Worm (Caenorhabditis elegans) whole organism, early embryonic: ENCODE data around the gene F52G3.7.

Experiments used
- B0310.2 ChIP-seq: sonication (generic microtip); optimal IDR thresholded peaks from 2 replicates; lab custom pipeline; 2016; ENCODE audit warnings: mild to moderate bottlenecking, missing genetic modification characterization, missing compliant biosample characterization
- F13C5.2 ChIP-seq: sonication (generic microtip); optimal IDR thresholded peaks from 2 replicates; lab custom pipeline; 2017; ENCODE audit warnings: mild to moderate bottlenecking, missing genetic modification characterization, inconsistent platforms, missing compliant biosample characterization
- aly-1 ChIP-seq: sonication (generic microtip); optimal IDR thresholded peaks from 2 replicates; lab custom pipeline; 2016; ENCODE audit warnings: missing genetic modification characterization, missing compliant biosample characterization
- ama-1 ChIP-seq: fragments of 150-350 bp; optimal IDR thresholded peaks from 2 replicates; lab custom pipeline; 2014
- ceh-13 ChIP-seq: fragments of 200-800 bp; sonication (Bioruptor generic); optimal IDR thresholded peaks from 2 replicates; lab custom pipeline; 2018; ENCODE audit warnings: mild to moderate bottlenecking, missing genetic modification characterization, missing compliant biosample characterization
- ceh-36 ChIP-seq: sonication (generic microtip); optimal IDR thresholded peaks from 2 replicates; lab custom pipeline; 2016; ENCODE audit warnings: missing genetic modification characterization, inconsistent platforms, missing compliant biosample characterization
- ets-7 ChIP-seq: sonication (generic microtip); optimal IDR thresholded peaks from 2 replicates; lab custom pipeline; 2016; ENCODE audit warnings: missing genotype, missing genetic modification characterization, missing compliant biosample characterization
- flt-1 ChIP-seq: fragments of 200-800 bp; sonication (Bioruptor generic); IDR thresholded peaks from 2 replicates; pipeline ENCODE4 v1.3.6; 2022; ENCODE audit warnings: missing genetic modification characterization, missing compliant biosample characterization
- hmbx-1 ChIP-seq: sonication (generic microtip); optimal IDR thresholded peaks from 2 replicates; lab custom pipeline; 2016; ENCODE audit warnings: mild to moderate bottlenecking, missing genetic modification characterization, missing compliant biosample characterization
- hmg-4 ChIP-seq: fragments of 200-800 bp; sonication (Bioruptor generic); optimal IDR thresholded peaks from 2 replicates; lab custom pipeline; 2018; ENCODE audit warnings: mild to moderate bottlenecking, missing genetic modification characterization, missing compliant biosample characterization
- hnd-1 ChIP-seq: sonication (generic microtip); optimal IDR thresholded peaks from 2 replicates; lab custom pipeline; 2016; ENCODE audit warnings: missing genetic modification characterization, missing compliant biosample characterization
- pes-1 ChIP-seq: fragments of 200-800 bp; sonication (Bioruptor generic); IDR thresholded peaks from 2 replicates; pipeline ENCODE4 v1.3.6; 2022; ENCODE audit warnings: missing genetic modification reagents, missing genetic modification characterization, missing compliant biosample characterization
- scrt-1 ChIP-seq: fragments of 200-800 bp; sonication (Bioruptor generic); IDR thresholded peaks from 2 replicates; pipeline ENCODE4 v1.3.6; 2022; ENCODE audit warnings: missing genetic modification characterization, missing compliant biosample characterization
- sea-1 ChIP-seq: fragments of 200-800 bp; sonication (Bioruptor generic); conservative IDR thresholded peaks from 2 replicates; pipeline ENCODE4 v1.3.6; 2022; ENCODE audit warnings: missing genetic modification characterization, missing compliant biosample characterization
- tbx-11 ChIP-seq: fragments of 200-800 bp; sonication (Bioruptor generic); IDR thresholded peaks from 2 replicates; pipeline ENCODE4 v1.3.6; 2022; ENCODE audit warnings: missing genetic modification characterization, missing compliant biosample characterization
- tbx-37 ChIP-seq: fragments of 200-800 bp; sonication (Bioruptor generic); conservative IDR thresholded peaks from 2 replicates; pipeline ENCODE4 v1.3.6; 2022; ENCODE audit warnings: missing genetic modification reagents, missing genetic modification characterization, missing compliant biosample characterization
- tra-4 ChIP-seq: sonication (generic microtip); optimal IDR thresholded peaks from 2 replicates; lab custom pipeline; 2017; ENCODE audit warnings: missing genetic modification characterization, missing compliant biosample characterization

F52G3.7 gene

DNA sequence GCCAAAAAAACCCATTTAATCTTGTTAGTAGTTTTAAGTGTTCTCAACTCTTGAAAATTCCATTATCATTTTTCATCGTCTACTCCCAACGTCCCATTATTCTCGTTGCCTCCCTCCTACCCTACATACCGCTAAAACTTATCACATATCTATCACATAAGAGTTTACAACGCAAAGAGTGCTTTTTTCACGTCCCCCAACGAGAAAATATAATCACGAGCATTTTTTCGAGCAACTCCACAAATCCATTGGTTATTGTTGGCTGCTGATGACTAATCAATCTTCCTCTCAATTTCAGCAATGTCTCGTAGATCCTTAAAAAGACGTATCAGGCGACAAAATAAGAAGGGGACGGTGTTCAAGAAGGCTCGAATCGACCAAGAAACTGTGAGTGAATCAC lies 14.6 kb downstream of the F52G3.7 start, which contains the start of gene mbl-1:
TSS of gene mbl-1 (plus strand) at position 301 of the 400 bp plus-strand sequence.
- TF ChIP-seq tbx-37 (GFP tag; lab: Robert Waterston, UW) (no peak), sea-1 (GFP tag; lab: Robert Waterston, UW) (no peak), F13C5.2 (tag; lab: Kevin White, UChicago) (no peak), B0310.2 (tag; lab: Kevin White, UChicago) (no peak), flt-1 (GFP tag; lab: Robert Waterston, UW) (no peak), hmg-4 (GFP tag; lab: Kevin White, UChicago) (no peak)

DNA sequence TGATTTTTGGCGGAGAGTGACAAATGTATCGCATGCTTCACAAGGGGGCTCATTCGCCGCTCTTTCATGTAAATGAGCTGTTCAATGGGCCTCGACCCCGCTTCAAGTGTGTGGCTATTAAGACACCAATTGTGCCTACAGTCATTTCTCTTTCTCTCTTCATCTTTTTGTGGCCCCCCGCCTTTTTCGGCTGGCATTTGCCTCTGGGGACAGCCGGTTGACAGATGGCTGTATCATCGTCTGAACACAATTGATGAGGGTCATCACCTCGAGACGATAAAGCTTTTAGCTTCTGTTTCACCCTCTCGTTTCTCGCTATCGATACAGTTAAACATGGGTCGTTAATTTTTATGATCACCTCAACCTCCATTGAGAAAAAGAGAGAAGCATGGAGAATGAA lies 24.6 kb downstream of the F52G3.7 start:
- TF ChIP-seq hmg-4 (GFP tag; lab: Kevin White, UChicago), result no peak

DNA sequence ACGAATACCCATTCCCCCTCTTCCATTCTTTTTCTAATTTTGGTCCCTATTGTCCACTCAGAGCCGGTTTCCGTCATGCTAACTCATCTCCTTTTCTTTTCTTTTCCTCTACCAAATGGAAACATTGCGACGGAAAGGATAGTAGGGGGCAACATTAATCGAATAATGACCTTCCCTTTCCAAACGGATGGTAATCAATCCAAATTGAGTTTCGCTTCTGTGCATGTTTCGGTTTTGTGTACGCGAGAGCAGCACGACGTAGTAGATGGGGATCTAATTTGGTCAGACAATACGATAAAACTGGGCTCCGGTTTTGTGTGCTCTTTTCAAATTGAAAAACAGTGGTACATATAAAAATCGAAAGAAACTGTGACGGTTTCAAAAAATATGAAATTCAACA lies 27.7 kb downstream of the F52G3.7 start:
- TF ChIP-seq tbx-11 (no peak), scrt-1 (no peak), hmbx-1 (tag; lab: Kevin White, UChicago) (no peak), hnd-1 (tag; lab: Kevin White, UChicago) (no peak), aly-1 (no peak), pes-1 (GFP tag; lab: Robert Waterston, UW) (no peak), tra-4 (tag; lab: Kevin White, UChicago) (no peak), F13C5.2 (tag; lab: Kevin White, UChicago) (no peak), ceh-36 (tag; lab: Kevin White, UChicago) (no peak), ets-7 (tag; lab: Kevin White, UChicago) (no peak), sea-1 (GFP tag; lab: Robert Waterston, UW) (no peak), ceh-13 (no peak), hmg-4 (GFP tag; lab: Kevin White, UChicago) (no peak)

DNA sequence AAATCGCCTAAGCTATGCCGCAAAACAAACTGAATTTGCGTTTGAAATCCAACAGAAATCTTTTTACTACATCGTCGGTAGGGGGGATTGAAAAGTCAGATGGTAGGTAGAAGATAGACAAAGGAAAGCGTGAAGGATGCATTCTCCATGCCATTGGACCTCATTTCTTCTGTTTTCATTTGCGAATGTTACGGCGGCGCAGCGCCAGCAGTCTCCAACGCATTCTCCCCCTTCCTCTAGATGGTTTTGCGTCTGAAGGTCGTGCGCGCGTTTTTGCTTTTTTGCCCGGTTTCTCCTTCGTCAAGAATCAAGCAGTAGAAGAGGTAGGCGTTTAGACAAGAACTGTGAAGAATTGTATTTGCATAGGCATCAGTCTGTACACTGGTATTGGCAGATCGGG lies 29.8 kb downstream of the F52G3.7 start:
- TF ChIP-seq tra-4 (tag; lab: Kevin White, UChicago), result no peak
- no peak for TF ChIP-seq flt-1 (GFP tag; lab: Robert Waterston, UW)

DNA sequence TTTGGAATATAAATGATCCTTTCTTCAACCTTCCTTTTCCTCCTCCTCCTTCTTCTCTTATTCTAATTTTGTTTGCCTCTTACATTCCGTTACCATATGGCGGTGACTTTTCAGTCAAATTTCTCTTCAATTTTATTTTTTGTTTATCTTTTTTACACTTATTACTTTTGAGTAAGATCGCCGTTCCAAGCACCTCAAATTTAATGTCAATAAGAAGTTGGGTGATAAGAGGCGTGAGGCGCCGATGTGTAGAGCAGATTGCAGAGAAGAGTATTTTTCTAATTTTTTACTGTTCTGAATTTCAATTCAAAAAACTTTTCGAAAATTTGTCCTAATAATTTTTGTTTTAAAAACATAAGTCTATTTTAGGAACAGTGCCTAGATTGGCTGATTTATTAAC lies 30.7 kb downstream of the F52G3.7 start:
- TF ChIP-seq F13C5.2 (tag; lab: Kevin White, UChicago) (no peak), hmbx-1 (tag; lab: Kevin White, UChicago) (no peak), pes-1 (GFP tag; lab: Robert Waterston, UW) (no peak), hmg-4 (GFP tag; lab: Kevin White, UChicago) (no peak), ama-1 (lab: Kevin White, UChicago) (no peak), ceh-13 (no peak), sea-1 (GFP tag; lab: Robert Waterston, UW) (no peak), tra-4 (tag; lab: Kevin White, UChicago) (no peak), B0310.2 (tag; lab: Kevin White, UChicago) (no peak), hnd-1 (tag; lab: Kevin White, UChicago) (no peak), scrt-1 (no peak), ets-7 (tag; lab: Kevin White, UChicago) (no peak)

DNA sequence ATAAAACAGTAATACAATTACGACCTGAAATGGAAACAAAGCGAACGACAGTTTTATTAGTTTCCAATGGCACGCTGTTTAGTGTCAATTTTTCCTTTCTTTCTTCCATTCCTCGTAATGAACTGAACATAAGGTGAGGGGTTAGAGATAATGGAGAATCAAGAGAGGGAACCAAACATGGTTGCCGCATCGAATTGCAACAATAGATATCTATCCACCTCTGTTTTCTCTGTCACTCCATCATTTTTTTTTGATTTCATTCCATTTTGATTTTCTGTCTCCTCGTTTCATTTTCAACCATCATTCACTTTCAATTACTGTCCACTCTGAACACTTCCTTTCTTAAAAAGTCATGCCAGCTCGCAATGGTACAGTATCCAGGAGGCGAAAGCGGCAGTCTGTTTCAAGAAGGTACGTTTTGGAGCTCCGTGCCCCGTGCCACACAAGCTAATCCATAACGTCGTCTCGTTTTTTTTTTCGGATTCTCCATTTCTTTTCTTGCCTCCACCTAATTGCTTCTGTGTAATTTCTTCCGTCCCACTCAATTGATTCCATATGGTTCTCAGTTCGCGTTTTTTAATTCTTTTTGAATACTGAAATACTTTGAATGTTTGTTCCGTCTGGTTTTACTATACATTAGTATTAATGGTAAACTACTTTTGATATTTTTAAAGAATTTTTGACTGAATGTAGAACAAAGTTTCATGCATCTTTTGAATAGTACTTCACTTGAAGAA lies 31.6 kb downstream of the F52G3.7 start:
- no peak for TF ChIP-seq ceh-36 (tag; lab: Kevin White, UChicago)
- no peak for TF ChIP-seq hmbx-1 (tag; lab: Kevin White, UChicago)
- no peak for TF ChIP-seq ceh-13
- TF ChIP-seq hnd-1 (tag; lab: Kevin White, UChicago), result no peak
- no peak for TF ChIP-seq ama-1 (lab: Kevin White, UChicago)
- TF ChIP-seq pes-1 (GFP tag; lab: Robert Waterston, UW), result no peak
- TF ChIP-seq aly-1, result no peak
- no peak for TF ChIP-seq tra-4 (tag; lab: Kevin White, UChicago)
- no peak for TF ChIP-seq tbx-37 (GFP tag; lab: Robert Waterston, UW)
- no peak for TF ChIP-seq ets-7 (tag; lab: Kevin White, UChicago)
- TF ChIP-seq F13C5.2 (tag; lab: Kevin White, UChicago), result no peak
- no peak for TF ChIP-seq flt-1 (GFP tag; lab: Robert Waterston, UW)
- TF ChIP-seq B0310.2 (tag; lab: Kevin White, UChicago), result no peak
- no peak for TF ChIP-seq hmg-4 (GFP tag; lab: Kevin White, UChicago)
- no peak for TF ChIP-seq tbx-11
- no peak for TF ChIP-seq scrt-1
- no peak for TF ChIP-seq sea-1 (GFP tag; lab: Robert Waterston, UW)

DNA sequence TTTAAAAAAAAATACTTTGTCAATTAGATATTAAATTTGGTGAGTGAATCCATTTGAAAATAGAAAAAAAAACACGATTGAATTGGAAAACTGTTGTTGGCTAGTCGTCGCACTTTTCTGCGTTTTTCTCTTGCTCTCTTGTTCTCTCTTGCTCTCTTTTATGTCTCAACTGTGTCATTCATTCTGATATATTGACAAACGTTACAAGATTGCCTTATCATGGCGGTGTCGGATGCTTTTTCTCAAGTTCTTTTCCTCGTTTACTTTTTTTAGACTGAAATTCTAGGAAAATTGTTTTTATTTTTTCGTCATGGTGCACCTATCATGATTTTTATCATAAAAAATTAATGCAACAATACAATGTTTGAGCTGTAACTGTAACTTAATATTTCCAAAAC lies 32.2 kb downstream of the F52G3.7 start:
- TF ChIP-seq flt-1 (GFP tag; lab: Robert Waterston, UW) (no peak), hnd-1 (tag; lab: Kevin White, UChicago) (no peak), hmbx-1 (tag; lab: Kevin White, UChicago) (no peak), scrt-1 (no peak), aly-1 (no peak), F13C5.2 (tag; lab: Kevin White, UChicago) (no peak), ama-1 (lab: Kevin White, UChicago) (no peak), tra-4 (tag; lab: Kevin White, UChicago) (no peak), B0310.2 (tag; lab: Kevin White, UChicago) (no peak), tbx-11 (no peak), ceh-13 (no peak), ceh-36 (tag; lab: Kevin White, UChicago) (no peak), hmg-4 (GFP tag; lab: Kevin White, UChicago) (no peak), tbx-37 (GFP tag; lab: Robert Waterston, UW) (no peak), pes-1 (GFP tag; lab: Robert Waterston, UW) (no peak), ets-7 (tag; lab: Kevin White, UChicago) (no peak), sea-1 (GFP tag; lab: Robert Waterston, UW) (no peak)
